Worm (Caenorhabditis elegans) whole organism, midembryonic: ENCODE results near the gene M70.1.

Experiments
- cog-1 ChIP-seq: sonication (generic microtip); optimal IDR thresholded peaks from 2 replicates; lab custom pipeline; 2016; ENCODE audit warnings: missing genetic modification characterization, missing compliant biosample characterization
- flt-1 ChIP-seq: fragments of 200-800 bp; sonication (Bioruptor generic); IDR thresholded peaks from 2 replicates; pipeline ENCODE4 v1.3.6; 2022; ENCODE audit warnings: missing genetic modification characterization, missing compliant biosample characterization
- med-1 ChIP-seq: sonication (generic microtip); optimal IDR thresholded peaks from 2 replicates; lab custom pipeline; 2017; ENCODE audit warnings: missing genetic modification characterization, mild to moderate bottlenecking, missing compliant biosample characterization, antibody characterized with exemption, missing genetic modification reagents; ENCODE audit not compliant: insufficient read depth
- ztf-23 ChIP-seq: fragments of 200-800 bp; sonication (Bioruptor generic); IDR thresholded peaks from 2 replicates; pipeline ENCODE4 v1.3.6; 2022; ENCODE audit warnings: missing genetic modification reagents, missing genetic modification characterization, missing compliant biosample characterization

ce11 chrIV:2223685-2224084, 22.0 kb upstream of the M70.1 start:
- TF ChIP-seq cog-1 (tag; lab: Kevin White, UChicago) (no peak), med-1 (GFP tag; lab: Kevin White, UChicago) (no peak), ztf-23 (no peak), flt-1 (GFP tag; lab: Robert Waterston, UW) (no peak)
